Fruit fly (Drosophila melanogaster): ENCODE measurements around the gene CG13398.

CG13398 gene

dm6 chr2L:8461782-8462453, 46.9 kb upstream of the CG13398 start (continued):
- TF ChIP-seq CG13624 (GFP tag; optimal IDR thresholded peaks at IDR 0.05) = peak; percentile 41
- TF ChIP-seq sc (optimal IDR thresholded peaks at IDR 0.05) = no peak
- peak; percentile 28 for TF ChIP-seq sc (GFP tag; optimal IDR thresholded peaks at IDR 0.05)
- no peak for TF ChIP-seq onecut (GFP tag; IDR thresholded peaks at IDR 0.05)
- no peak for TF ChIP-seq ken (GFP tag; IDR thresholded peaks at IDR 0.05)
- peak; percentile 19 for TF ChIP-seq CG15011 (GFP tag; optimal IDR thresholded peaks at IDR 0.05)
- peak; percentile 21 for TF ChIP-seq CG13424 (tag; optimal IDR thresholded peaks at IDR 0.05)
- TF ChIP-seq CG6175 (GFP tag; IDR thresholded peaks at IDR 0.05) = 0 out of 3 replicates have a peak, but pooled peaks have one; percentile 34
- TF ChIP-seq mirr (GFP tag; optimal IDR thresholded peaks at IDR 0.05) = peak; percentile 88
- TF ChIP-seq Hsf (GFP tag; optimal IDR thresholded peaks at IDR 0.05) = peak; percentile 11
- TF ChIP-seq Poxn (GFP tag; IDR thresholded peaks at IDR 0.05) = no peak
- TF ChIP-seq Dek (tag; optimal IDR thresholded peaks at IDR 0.05) = peak; percentile 50
- TF ChIP-seq Pdp1 (GFP tag; optimal IDR thresholded peaks at IDR 0.05) = peak in 1 of 2 experiments; percentile 39
- TF ChIP-seq bsh (GFP tag; optimal IDR thresholded peaks at IDR 0.05) = peak in 1 of 2 experiments; percentile 56
- no peak for TF ChIP-seq CG18011 (GFP tag; optimal IDR thresholded peaks at IDR 0.05)
- peak; percentile 69 for TF ChIP-seq CG2120 (GFP tag; optimal IDR thresholded peaks at IDR 0.05)
- TF ChIP-seq CG42726 (GFP tag; IDR thresholded peaks at IDR 0.05; ENCODE audit: partially characterized antibody) = no peak
- no peak for TF ChIP-seq tup (GFP tag; optimal IDR thresholded peaks at IDR 0.05)
- peak; percentile 24 for TF ChIP-seq bab2 (GFP tag; optimal IDR thresholded peaks at IDR 0.05)
- TF ChIP-seq CG9609 (GFP tag; optimal IDR thresholded peaks at IDR 0.05) = peak; percentile 31
- TF ChIP-seq nerfin-2 (GFP tag; IDR thresholded peaks at IDR 0.05; ENCODE audit: partially characterized antibody) = no peak
- TF ChIP-seq ind (GFP tag; optimal IDR thresholded peaks at IDR 0.05) = peak; percentile 17
- no peak for TF ChIP-seq btn (GFP tag; optimal IDR thresholded peaks at IDR 0.05)
- TF ChIP-seq CG2199 (GFP tag; IDR thresholded peaks at IDR 0.05) = 0 out of 3 replicates have a peak, but pooled peaks have one; percentile 49
- no peak for TF ChIP-seq CG2202 (tag; optimal IDR thresholded peaks at IDR 0.05)
- no peak for TF ChIP-seq insv (GFP tag; optimal IDR thresholded peaks at IDR 0.05)
- TF ChIP-seq bigmax (GFP tag; optimal IDR thresholded peaks at IDR 0.05) = no peak
- TF ChIP-seq Fer1 (GFP tag; optimal IDR thresholded peaks at IDR 0.05) = peak; percentile 23
- no peak for TF ChIP-seq CG4424 (GFP tag; optimal IDR thresholded peaks at IDR 0.05)
- no peak for TF ChIP-seq ase (GFP tag; IDR thresholded peaks at IDR 0.05)
- TF ChIP-seq CoRest (tag; optimal IDR thresholded peaks at IDR 0.05) = peak; percentile 24
- peak; percentile 3 for TF ChIP-seq Vsx1 (GFP tag; optimal IDR thresholded peaks at IDR 0.05)
- no peak for TF ChIP-seq CG1233 (GFP tag; optimal IDR thresholded peaks at IDR 0.05)
- TF ChIP-seq CG30403 (GFP tag; optimal IDR thresholded peaks at IDR 0.05) = peak; percentile 39
- no peak for TF ChIP-seq chn (GFP tag; optimal IDR thresholded peaks at IDR 0.05)
- TF ChIP-seq ssp (GFP tag; IDR thresholded peaks at IDR 0.05) = no peak
- TF ChIP-seq Xrp1 (GFP tag; IDR thresholded peaks at IDR 0.05) = peak; percentile 44; the same call in 1 of the 2 replicates
- no peak for TF ChIP-seq CG10274 (GFP tag; optimal IDR thresholded peaks at IDR 0.05)
- TF ChIP-seq Bteb2 (GFP tag; optimal IDR thresholded peaks at IDR 0.05) = peak; percentile 24
- peak; percentile 10 for TF ChIP-seq kay (GFP tag; optimal IDR thresholded peaks at IDR 0.05)
- TF ChIP-seq ewg (GFP tag; optimal IDR thresholded peaks at IDR 0.05) = peak; percentile 1
- TF ChIP-seq slp2 (GFP tag; optimal IDR thresholded peaks at IDR 0.05) = peak; percentile 18
- peak; percentile 35 for TF ChIP-seq Fer3 (tag; optimal IDR thresholded peaks at IDR 0.05)
- peak; percentile 39 for TF ChIP-seq unpg (GFP tag; optimal IDR thresholded peaks at IDR 0.05)
- TF ChIP-seq row (GFP tag; IDR thresholded peaks at IDR 0.05) = peak; percentile 62
- TF ChIP-seq Blimp-1 (GFP tag; optimal IDR thresholded peaks at IDR 0.05) = peak; percentile 44
- TF ChIP-seq Rfx (GFP tag; IDR thresholded peaks at IDR 0.05) = peak; percentile 30; the same call in 1 of the 2 replicates
- TF ChIP-seq z (GFP tag; IDR thresholded peaks at IDR 0.05) = no peak
- TF ChIP-seq CG9817 (tag; optimal IDR thresholded peaks at IDR 0.05) = peak; percentile 26
- TF ChIP-seq CG31388 (GFP tag; optimal IDR thresholded peaks at IDR 0.05) = no peak

Measured in whole organism, embryonic.